Fruit fly (Drosophila melanogaster): ENCODE results near the gene CG5342.

Gene CG5342

DNA sequence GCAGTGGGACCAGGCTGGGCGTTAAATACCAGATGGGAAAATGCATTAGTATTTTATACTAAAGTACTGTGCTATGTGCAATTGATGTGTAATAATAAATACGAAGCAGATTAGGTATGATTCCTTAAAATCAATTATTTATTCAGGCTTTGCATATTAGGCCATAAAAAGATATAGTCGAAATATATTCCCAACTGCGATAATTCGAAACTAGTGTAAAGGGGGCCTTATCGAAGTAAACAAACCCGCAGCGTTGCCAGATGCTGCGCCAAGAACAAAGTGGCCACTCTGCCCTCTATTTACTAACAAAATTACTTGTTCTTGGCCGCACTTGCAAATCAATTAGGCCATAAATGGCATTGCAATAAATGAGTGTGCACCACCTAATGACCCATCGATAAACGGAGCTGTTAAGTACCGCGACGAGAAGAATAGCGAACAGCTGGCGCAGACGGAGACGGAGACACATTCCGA is 21.1 kb upstream of the CG5342 start, which contains the start of gene CG10898 (continued):
- TF ChIP-seq CG6683 (GFP tag; optimal IDR thresholded peaks at IDR 0.05) (peak; percentile 43), CG6175 (GFP tag; IDR thresholded peaks at IDR 0.05) (peak; percentile 70; the same call in 2 of the 3 replicates), CG7839 (tag; optimal IDR thresholded peaks at IDR 0.05) (peak; percentile 75), wek (GFP tag; optimal IDR thresholded peaks at IDR 0.05) (peak; percentile 47), CG8478 (optimal IDR thresholded peaks at IDR 0.05) (no peak), esg (GFP tag; conservative IDR thresholded peaks at IDR 0.05) (peak; percentile 81), Taf1 (GFP tag; IDR thresholded peaks at IDR 0.05) (peak; percentile 73), Camta (GFP tag; optimal IDR thresholded peaks at IDR 0.05) (peak; percentile 85), Bteb2 (GFP tag; optimal IDR thresholded peaks at IDR 0.05) (peak; percentile 86), nau (GFP tag; optimal IDR thresholded peaks at IDR 0.05) (peak; percentile 62), tup (GFP tag; optimal IDR thresholded peaks at IDR 0.05) (no peak), cad (GFP tag; optimal IDR thresholded peaks at IDR 0.05) (peak; percentile 47), CG17829 (tag; optimal IDR thresholded peaks at IDR 0.05) (peak; percentile 82), Dek (tag; optimal IDR thresholded peaks at IDR 0.05) (peak; percentile 62), Dbx (GFP tag; IDR thresholded peaks at IDR 0.05) (peak; percentile 83), Dfd (GFP tag; optimal IDR thresholded peaks at IDR 0.05) (no peak), CG7745 (tag; optimal IDR thresholded peaks at IDR 0.05) (no peak), sens-2 (GFP tag; IDR thresholded peaks at IDR 0.05) (peak; percentile 65; the same call in 1 of the 2 replicates), CG10321 (GFP tag; IDR thresholded peaks at IDR 0.05) (peak; percentile 51), CG34422 (GFP tag; IDR thresholded peaks at IDR 0.05) (peak; percentile 88), Chrac-16 (GFP tag; optimal IDR thresholded peaks at IDR 0.05) (peak; percentile 87), en (GFP tag; optimal IDR thresholded peaks at IDR 0.05) (peak; percentile 75), CG16813 (GFP tag; IDR thresholded peaks at IDR 0.05; ENCODE audit: partially characterized antibody) (no peak), HHEX (GFP tag; optimal IDR thresholded peaks at IDR 0.05) (peak; percentile 67), CG14710 (tag; optimal IDR thresholded peaks at IDR 0.05) (peak; percentile 89), fd102C (GFP tag; optimal IDR thresholded peaks at IDR 0.05) (no peak), nom (GFP tag; optimal IDR thresholded peaks at IDR 0.05) (no peak), ac (GFP tag; optimal IDR thresholded peaks at IDR 0.05) (no peak), CG10366 (GFP tag; IDR thresholded peaks at IDR 0.05) (peak; percentile 86), grau (tag; optimal IDR thresholded peaks at IDR 0.05) (peak; percentile 79), CG16779 (GFP tag; IDR thresholded peaks at IDR 0.05) (peak; percentile 77), eyg (GFP tag; optimal IDR thresholded peaks at IDR 0.05) (peak; percentile 65), CG7271 (tag; optimal IDR thresholded peaks at IDR 0.05) (peak; percentile 25)

- peak; percentile 7 for TF ChIP-seq exex (tag; optimal IDR thresholded peaks at IDR 0.05)
- TF ChIP-seq grn (GFP tag; optimal IDR thresholded peaks at IDR 0.05): peak; percentile 48
- TF ChIP-seq Trl (optimal IDR thresholded peaks at IDR 0.05): peak in 1 of 2 experiments; percentile 3
- no peak for TF ChIP-seq Trl (GFP tag; optimal IDR thresholded peaks at IDR 0.05)
- no peak for TF ChIP-seq Chrac-16 (GFP tag; optimal IDR thresholded peaks at IDR 0.05)
- TF ChIP-seq Pdp1 (GFP tag; optimal IDR thresholded peaks at IDR 0.05): peak in 1 of 2 experiments; percentile 90
Measured at dm6 chr3R:11561648-11562047, 17.0 kb upstream of the CG5342 start.

Measured in whole organism, embryonic.